Worm (Caenorhabditis elegans): ENCODE results near the gene pig-1.

DNA sequence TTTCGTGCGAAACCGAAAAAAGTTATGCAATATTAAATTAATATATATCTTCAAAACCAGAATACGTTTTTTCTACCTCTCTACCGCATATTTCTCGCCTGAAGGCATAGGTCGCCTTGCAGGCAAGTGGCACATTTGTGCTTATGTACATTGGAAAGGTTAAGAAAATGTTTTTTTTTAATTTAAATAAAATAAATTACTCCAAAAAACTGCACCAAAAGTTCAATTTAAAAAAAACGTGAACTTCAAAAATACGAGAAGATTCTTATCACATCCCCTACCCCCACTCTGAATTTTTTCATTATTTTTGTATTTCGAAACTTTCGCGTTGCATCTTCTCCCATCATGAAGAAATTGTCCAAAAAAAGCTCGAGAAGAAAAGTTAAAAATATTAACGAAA is 5.1 kb upstream of the pig-1 start, which contains the start of gene W03G1.2:
- TF ChIP-seq ama-1 (optimal IDR thresholded peaks at IDR 0.05) (no peak), tbx-11 (GFP tag; IDR thresholded peaks at IDR 0.05) (no peak), tra-4 (tag; optimal IDR thresholded peaks at IDR 0.05) (no peak), ceh-13 (GFP tag; optimal IDR thresholded peaks at IDR 0.05) (no peak), flt-1 (GFP tag; IDR thresholded peaks at IDR 0.05) (no peak), tbx-37 (GFP tag; conservative IDR thresholded peaks at IDR 0.05) (no peak), hmg-4 (GFP tag; optimal IDR thresholded peaks at IDR 0.05) (no peak), F13C5.2 (tag; optimal IDR thresholded peaks at IDR 0.05) (no peak), ceh-36 (tag; optimal IDR thresholded peaks at IDR 0.05) (no peak), hnd-1 (tag; optimal IDR thresholded peaks at IDR 0.05) (no peak), B0310.2 (tag; optimal IDR thresholded peaks at IDR 0.05) (no peak)

All from whole organism, early embryonic.